Fruit fly (Drosophila melanogaster) whole organism, embryonic: ENCODE results near the gene CG5561.
A peak's percentile ranks its signal among the peaks of the same experiment; 100 is the strongest.

Experiments
- CG10147 ChIP-seq: fragments of 200-800 bp; sonication (Bioruptor generic); optimal IDR thresholded peaks from 2 replicates; lab custom pipeline; 2019; ENCODE audit warnings: missing biosample characterization, mild to moderate bottlenecking, missing genetic modification characterization, moderate library complexity
- CG10366 ChIP-seq: fragments of 200-800 bp; sonication (Bioruptor generic); IDR thresholded peaks from 2 replicates; pipeline ENCODE4 v1.3.6; 2022; ENCODE audit warnings: missing biosample characterization, missing genetic modification characterization
- CG13296 ChIP-seq: fragments of 200-800 bp; sonication (Bioruptor generic); optimal IDR thresholded peaks from 3 replicates; lab custom pipeline; 2018; ENCODE audit warnings: missing biosample characterization, mild to moderate bottlenecking, missing genetic modification characterization
- CG14014 ChIP-seq: fragments of 200-800 bp; sonication (Bioruptor generic); IDR thresholded peaks from 2 replicates; pipeline ENCODE4 v1.3.6; 2022; ENCODE audit warnings: missing biosample characterization, missing genetic modification characterization
- CG14667 ChIP-seq: fragments of 200-800 bp; sonication (Bioruptor generic); IDR thresholded peaks from 2 replicates; pipeline ENCODE4 v1.3.6; 2022; ENCODE audit warnings: missing biosample characterization, missing genetic modification characterization
- CG17186 ChIP-seq: fragments of 200-800 bp; sonication (Bioruptor generic); optimal IDR thresholded peaks from 3 replicates; lab custom pipeline; 2017; ENCODE audit warnings: missing biosample characterization, missing genetic modification reagents, missing genetic modification characterization
- CG17612 ChIP-seq: fragments of 200-800 bp; sonication (Bioruptor generic); IDR thresholded peaks from 2 replicates; pipeline ENCODE4 v1.3.6; 2022; ENCODE audit warnings: missing biosample characterization, missing genetic modification characterization
- CG2199 ChIP-seq: fragments of 200-800 bp; sonication (Bioruptor generic); IDR thresholded peaks from 3 replicates; pipeline ENCODE4 v1.3.6; 2022; ENCODE audit warnings: missing biosample characterization, missing genetic modification characterization
- CG2202 ChIP-seq: fragments of 200-800 bp; sonication (Bioruptor generic); optimal IDR thresholded peaks from 2 replicates; lab custom pipeline; 2018; ENCODE audit warnings: missing biosample characterization, mild to moderate bottlenecking, missing genetic modification characterization
- CG2889 ChIP-seq: fragments of 200-800 bp; sonication (Bioruptor generic); IDR thresholded peaks from 3 replicates; pipeline ENCODE4 v1.3.6; 2022; ENCODE audit warnings: missing biosample characterization, missing genetic modification characterization
- CG7357 ChIP-seq: fragments of 200-800 bp; sonication (Bioruptor generic); IDR thresholded peaks from 3 replicates; pipeline ENCODE4 v1.3.6; 2022; ENCODE audit warnings: missing biosample characterization, missing genetic modification characterization
- CG9727 ChIP-seq: fragments of 200-800 bp; sonication (Bioruptor generic); optimal IDR thresholded peaks from 3 replicates; lab custom pipeline; 2017; ENCODE audit warnings: missing biosample characterization, mild to moderate bottlenecking, missing genetic modification characterization
- CG9797 ChIP-seq: fragments of 200-800 bp; sonication (Bioruptor generic); optimal IDR thresholded peaks from 3 replicates; lab custom pipeline; 2018; ENCODE audit warnings: missing biosample characterization, mild to moderate bottlenecking, missing genetic modification characterization
- Dek ChIP-seq: fragments of 200-800 bp; sonication (Bioruptor generic); optimal IDR thresholded peaks from 3 replicates; lab custom pipeline; 2019; ENCODE audit warnings: missing biosample characterization, mild to moderate bottlenecking, missing genetic modification characterization, moderate library complexity
- Ets65A ChIP-seq: fragments of 200-800 bp; sonication (Bioruptor generic); peaks from one replicate; lab custom pipeline; 2016; ENCODE audit warnings: missing biosample characterization, missing genetic modification characterization
- HLH54F ChIP-seq: fragments of 200-800 bp; sonication (Bioruptor generic); optimal IDR thresholded peaks from 3 replicates; lab custom pipeline; 2016; ENCODE audit warnings: missing biosample characterization, missing genetic modification characterization
- Hmr ChIP-seq: fragments of 200-800 bp; sonication (Bioruptor generic); optimal IDR thresholded peaks from 3 replicates; lab custom pipeline; 2017; ENCODE audit warnings: mild to moderate bottlenecking, missing biosample characterization, missing genetic modification reagents, missing genetic modification characterization
- Hmx ChIP-seq: fragments of 200-800 bp; sonication (Bioruptor generic); optimal IDR thresholded peaks from 2 replicates; lab custom pipeline; 2016; ENCODE audit warnings: missing biosample characterization, missing genetic modification characterization
- Hr3 ChIP-seq: fragments of 200-800 bp; sonication (Bioruptor generic); optimal IDR thresholded peaks from 3 replicates; lab custom pipeline; 2016; ENCODE audit warnings: missing biosample characterization, missing genetic modification characterization
- MESR4 ChIP-seq: fragments of 200-800 bp; sonication (Bioruptor generic); optimal IDR thresholded peaks from 2 replicates; lab custom pipeline; 2018; ENCODE audit warnings: missing biosample characterization, mild to moderate bottlenecking, missing genetic modification characterization, moderate library complexity
- NfI ChIP-seq: fragments of 200-800 bp; sonication (Bioruptor generic); optimal IDR thresholded peaks from 3 replicates; lab custom pipeline; 2018; ENCODE audit warnings: missing biosample characterization, mild to moderate bottlenecking, missing genetic modification characterization, moderate library complexity
- Opbp ChIP-seq: fragments of 200-800 bp; sonication (Bioruptor generic); IDR thresholded peaks from 3 replicates; pipeline ENCODE4 v1.3.6; 2022; ENCODE audit warnings: missing biosample characterization, missing genetic modification characterization; ENCODE audit not compliant: partially characterized antibody
- ase ChIP-seq: fragments of 200-800 bp; sonication (Bioruptor generic); IDR thresholded peaks from 3 replicates; pipeline ENCODE4 v1.3.6; 2022; ENCODE audit warnings: missing biosample characterization, missing genetic modification characterization
- ato ChIP-seq: fragments of 200-800 bp; sonication (Bioruptor generic); IDR thresholded peaks from 2 replicates; pipeline ENCODE4 v1.3.6; 2022; ENCODE audit warnings: missing biosample characterization, missing genetic modification characterization; ENCODE audit not compliant: partially characterized antibody
- bigmax ChIP-seq: fragments of 200-800 bp; sonication (Bioruptor generic); optimal IDR thresholded peaks from 2 replicates; lab custom pipeline; 2018; ENCODE audit warnings: missing biosample characterization, mild to moderate bottlenecking, missing genetic modification characterization
- dan ChIP-seq: fragments of 200-800 bp; sonication (Bioruptor generic); IDR thresholded peaks from 2 replicates; pipeline ENCODE4 v1.3.6; 2022; ENCODE audit warnings: missing biosample characterization, missing genetic modification characterization
- h ChIP-seq: fragments of >200 bp; optimal IDR thresholded peaks from 2 replicates; lab custom pipeline; 2017
- hth ChIP-seq: fragments of >200 bp; optimal IDR thresholded peaks from 2 replicates; lab custom pipeline; 2017; ENCODE audit warnings: inconsistent platforms
- lola ChIP-seq, 3 experiments: fragments of >200 bp in 2 of 3; fragments of 200-800 bp in 1 of 3; sonication (Bioruptor generic) in 1 of 3; optimal IDR thresholded peaks; 2 replicates each; lab custom pipeline; 2017 to 2019; ENCODE audit warnings: missing biosample characterization in 3 of 3, missing genetic modification characterization in 3 of 3, mild to moderate bottlenecking in 1 of 3, moderate library complexity in 1 of 3
- peb ChIP-seq: fragments of 200-800 bp; sonication (Bioruptor generic); IDR thresholded peaks from 2 replicates; pipeline ENCODE4 v1.3.6; 2022; ENCODE audit warnings: missing biosample characterization, missing genetic modification characterization
- rib ChIP-seq: fragments of 200-800 bp; sonication (Bioruptor generic); IDR thresholded peaks from 2 replicates; pipeline ENCODE4 v1.3.6; 2022; ENCODE audit warnings: missing biosample characterization, missing genetic modification characterization
- sim ChIP-seq: fragments of 200-800 bp; sonication (Bioruptor generic); IDR thresholded peaks from 2 replicates; pipeline ENCODE4 v1.3.6; 2022; ENCODE audit warnings: missing biosample characterization, missing genetic modification characterization
- sob ChIP-seq: fragments of 200-800 bp; sonication (Bioruptor generic); IDR thresholded peaks from 2 replicates; pipeline ENCODE4 v1.3.6; 2022; ENCODE audit warnings: missing biosample characterization, missing genetic modification characterization
- sqz ChIP-seq: fragments of 200-800 bp; sonication (Bioruptor generic); optimal IDR thresholded peaks from 3 replicates; lab custom pipeline; 2018; ENCODE audit warnings: missing biosample characterization, mild to moderate bottlenecking, missing genetic modification characterization
- tin ChIP-seq: fragments of 200-800 bp; sonication (Bioruptor generic); optimal IDR thresholded peaks from 3 replicates; lab custom pipeline; 2016; ENCODE audit warnings: missing biosample characterization, missing genetic modification characterization
- tll ChIP-seq, 2 experiments: fragments of 200-800 bp in 1 of 2; fragments of >200 bp in 1 of 2; sonication (Bioruptor generic) in 1 of 2; optimal IDR thresholded peaks; 2 replicates each; lab custom pipeline; 2017 to 2019; ENCODE audit warnings: missing biosample characterization in 2 of 2, missing genetic modification characterization in 2 of 2, mild to moderate bottlenecking in 1 of 2, moderate library complexity in 1 of 2
- tup ChIP-seq: fragments of 200-800 bp; sonication (Bioruptor generic); optimal IDR thresholded peaks from 2 replicates; lab custom pipeline; 2016; ENCODE audit warnings: missing biosample characterization, mild to moderate bottlenecking, missing genetic modification characterization, moderate library complexity

CG5561 gene

DNA sequence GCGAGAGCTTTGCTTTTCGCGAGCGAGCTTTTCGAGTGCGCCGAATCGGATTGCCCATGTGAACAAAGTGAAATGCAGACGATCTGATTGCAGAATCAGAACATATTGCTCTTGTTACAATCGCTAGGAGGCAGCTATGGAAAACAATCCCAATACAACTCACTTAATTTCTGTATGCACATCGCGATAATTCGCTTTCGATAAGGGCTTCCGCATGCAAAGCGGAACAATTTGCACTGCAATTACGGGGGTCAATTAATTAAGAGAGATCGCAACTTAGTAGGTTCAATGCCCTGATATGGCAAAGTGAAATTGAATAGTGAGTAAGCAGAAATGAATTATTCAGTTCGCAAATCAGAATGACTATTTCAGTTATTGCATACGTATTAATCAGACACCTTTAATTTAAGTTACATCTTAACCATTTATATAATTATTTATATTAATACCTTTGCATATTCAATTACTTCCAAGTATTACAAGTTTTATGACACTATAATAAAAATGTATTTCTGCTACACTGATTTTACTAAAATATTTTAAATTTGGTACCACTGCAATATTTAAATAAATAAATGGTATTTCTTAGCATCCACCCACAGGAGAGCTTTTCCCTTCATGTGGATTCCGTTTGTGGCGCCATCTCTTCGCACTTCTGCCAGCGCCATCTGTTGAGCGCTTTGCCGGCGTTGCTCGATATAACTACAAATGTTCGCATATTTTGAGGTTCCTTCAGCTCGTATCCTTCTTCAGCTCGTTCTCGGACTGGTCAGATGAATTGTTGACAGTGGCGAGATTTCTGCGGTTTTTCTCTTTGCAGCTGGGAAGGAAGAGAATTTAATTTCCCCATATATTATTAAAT is 8.1 kb upstream of the CG5561 start, which contains the start of gene NLaz (continued):
- TF ChIP-seq ase (GFP tag; lab: Robert Waterston, UW) (peak; percentile 36; the same call in 2 of the 3 replicates), CG14667 (GFP tag; lab: Robert Waterston, UW) (0 out of 2 replicates have a peak, but pooled peaks have one; percentile 11), tin (GFP tag; lab: Kevin White, UChicago) (peak; percentile 44), sob (GFP tag; lab: Robert Waterston, UW) (peak; percentile 46; the same call in 1 of the 2 replicates), CG17186 (GFP tag; lab: Kevin White, UChicago) (no peak), Opbp (peak; percentile 44; the same call in 1 of the 3 replicates), CG2202 (tag; lab: Kevin White, UChicago) (no peak), CG10147 (peak; percentile 36), sqz (GFP tag; lab: Kevin White, UChicago) (no peak), CG13296 (GFP tag; lab: Kevin White, UChicago) (no peak), HLH54F (peak; percentile 2), sim (0 out of 2 replicates have a peak, but pooled peaks have one; percentile 27)

DNA sequence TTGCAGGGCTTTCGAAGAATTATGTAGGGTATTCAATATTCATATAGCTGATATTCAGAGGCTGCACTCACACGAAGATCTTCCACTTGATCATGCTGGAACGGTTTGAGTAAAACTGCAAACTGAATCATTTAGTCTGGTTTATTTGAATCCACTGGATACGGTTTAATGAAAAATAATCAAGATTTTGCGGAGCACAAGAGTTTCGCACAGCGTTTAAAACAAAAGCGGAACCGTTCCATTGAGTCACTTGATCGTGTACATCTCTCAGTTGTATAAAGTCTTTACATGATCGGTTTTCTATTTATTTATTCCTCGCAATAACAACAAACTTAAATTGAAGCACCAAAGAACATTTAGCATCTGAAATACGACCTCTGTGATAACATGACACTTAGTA is 5.8 kb upstream of the CG5561 start, which contains the start of gene CG31659:
CG31659 (minus strand) TSS at position 101 of the 400 bp plus-strand sequence.
- TF ChIP-seq bigmax (GFP tag; lab: Kevin White, UChicago), result no peak
- TF ChIP-seq CG2889 (GFP tag; lab: Robert Waterston, UW), result no peak
- no peak for TF ChIP-seq MESR4
- no peak for TF ChIP-seq Hmr (GFP tag; lab: Kevin White, UChicago)
- TF ChIP-seq CG9727, result no peak
- no peak for TF ChIP-seq Hmx (GFP tag; lab: Kevin White, UChicago)
- no peak for TF ChIP-seq ato (GFP tag; lab: Robert Waterston, UW)
- no peak for TF ChIP-seq CG10366 (GFP tag; lab: Robert Waterston, UW)
- TF ChIP-seq Hr3 (GFP tag; lab: Kevin White, UChicago), result no peak
- TF ChIP-seq rib (GFP tag; lab: Robert Waterston, UW), result no peak
- no peak for TF ChIP-seq CG2199 (GFP tag; lab: Robert Waterston, UW)
- TF ChIP-seq tll (GFP tag; optimal IDR thresholded peaks at IDR 0.05; lab: Kevin White, UChicago), result no peak
- TF ChIP-seq CG7357 (GFP tag; lab: Robert Waterston, UW), result no peak
- no peak for TF ChIP-seq peb (GFP tag; lab: Robert Waterston, UW)
- TF ChIP-seq h (lab: Kevin White, UChicago), result no peak
- TF ChIP-seq CG9797 (GFP tag; lab: Kevin White, UChicago), result no peak
- TF ChIP-seq lola (GFP tag; optimal IDR thresholded peaks at IDR 0.05; lab: Kevin White, UChicago), result no peak
- TF ChIP-seq Dek (tag; lab: Kevin White, UChicago), result no peak
- no peak for TF ChIP-seq CG17612
- TF ChIP-seq dan (GFP tag; lab: Robert Waterston, UW), result no peak

DNA sequence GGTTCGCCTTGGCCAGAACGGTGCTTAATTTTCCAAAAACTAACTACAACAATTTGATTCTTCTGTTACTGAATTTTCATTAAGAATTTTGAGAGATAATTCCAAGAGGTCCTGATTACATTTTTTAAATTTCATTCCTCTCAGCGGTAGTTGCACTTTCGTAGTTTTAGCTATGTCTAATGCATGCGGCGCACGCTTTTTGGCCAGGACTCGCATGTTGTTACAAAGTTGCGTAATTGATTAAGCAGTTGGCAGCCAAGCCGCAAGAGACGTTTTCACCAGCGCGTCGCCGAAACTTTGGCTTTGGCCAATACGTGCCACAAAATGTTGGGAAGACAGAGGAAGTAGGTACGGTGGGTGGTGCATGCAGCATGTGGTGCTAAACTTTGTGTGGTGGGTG is 1.9 kb upstream of the CG5561 start, which contains the start of gene CG5565:
CG5565 (minus strand) TSS at position 101 of the 400 bp plus-strand sequence.
- TF ChIP-seq Ets65A, result peak; percentile 23
- no peak for TF ChIP-seq hth
- TF ChIP-seq NfI (GFP tag; lab: Kevin White, UChicago), result no peak
- TF ChIP-seq tup (GFP tag; lab: Kevin White, UChicago), result no peak
- TF ChIP-seq CG14014 (GFP tag; lab: Robert Waterston, UW), result no peak
